Fruit fly (Drosophila melanogaster) whole organism, embryonic: Measurements from ENCODE around the gene CG6928.

Experiments used
- Atf-2 ChIP-seq: fragments of 200-800 bp; sonication (Bioruptor generic); optimal IDR thresholded peaks from 2 replicates; lab custom pipeline; 2016; ENCODE audit warnings: missing biosample characterization, missing genetic modification characterization
- BEAF-32 ChIP-seq: fragments of 200-800 bp; sonication (Bioruptor generic); optimal IDR thresholded peaks from 3 replicates; lab custom pipeline; 2017; ENCODE audit warnings: missing biosample characterization, missing genetic modification characterization, mild to moderate bottlenecking, moderate library complexity, missing genetic modification reagents
- CG1024 ChIP-seq: fragments of 200-800 bp; sonication (Bioruptor generic); IDR thresholded peaks from 2 replicates; pipeline ENCODE4 v1.3.6; 2022; ENCODE audit warnings: missing biosample characterization, missing genetic modification characterization
- CG10565 ChIP-seq: fragments of 200-800 bp; sonication (Bioruptor generic); optimal IDR thresholded peaks from 3 replicates; lab custom pipeline; 2016; ENCODE audit warnings: missing biosample characterization, mild to moderate bottlenecking, missing genetic modification characterization
- CG10654 ChIP-seq: fragments of 200-800 bp; sonication (Bioruptor generic); optimal IDR thresholded peaks from 2 replicates; lab custom pipeline; 2016; ENCODE audit warnings: missing biosample characterization, missing genetic modification characterization
- CG12155 ChIP-seq: fragments of 200-800 bp; sonication (Bioruptor generic); optimal IDR thresholded peaks from 3 replicates; lab custom pipeline; 2016; ENCODE audit warnings: missing biosample characterization, missing genetic modification characterization
- CG13894 ChIP-seq: fragments of 200-800 bp; sonication (Bioruptor generic); optimal IDR thresholded peaks from 3 replicates; lab custom pipeline; 2018; ENCODE audit warnings: missing biosample characterization, mild to moderate bottlenecking, missing genetic modification characterization, moderate library complexity
- CG1529 ChIP-seq: fragments of 200-800 bp; sonication (Bioruptor generic); optimal IDR thresholded peaks from 3 replicates; lab custom pipeline; 2018; ENCODE audit warnings: missing biosample characterization, missing genetic modification characterization
- CG1602 ChIP-seq: fragments of 200-800 bp; sonication (Bioruptor generic); optimal IDR thresholded peaks from 3 replicates; lab custom pipeline; 2016; ENCODE audit warnings: missing biosample characterization, missing genetic modification characterization
- CG17186 ChIP-seq: fragments of 200-800 bp; sonication (Bioruptor generic); optimal IDR thresholded peaks from 3 replicates; lab custom pipeline; 2017; ENCODE audit warnings: missing biosample characterization, missing genetic modification reagents, missing genetic modification characterization
- CG17568 ChIP-seq: fragments of 200-800 bp; sonication (Bioruptor generic); optimal IDR thresholded peaks from 2 replicates; lab custom pipeline; 2018; ENCODE audit warnings: missing biosample characterization, mild to moderate bottlenecking, missing genetic modification characterization, moderate library complexity
- CG2889 ChIP-seq: fragments of 200-800 bp; sonication (Bioruptor generic); IDR thresholded peaks from 3 replicates; pipeline ENCODE4 v1.3.6; 2022; ENCODE audit warnings: missing biosample characterization, missing genetic modification characterization
- CG32772 ChIP-seq: fragments of 200-800 bp; sonication (Bioruptor generic); IDR thresholded peaks from 2 replicates; pipeline ENCODE4 v1.3.6; 2022; ENCODE audit warnings: missing biosample characterization, missing genetic modification characterization
- CG34376 ChIP-seq: fragments of 200-800 bp; sonication (Bioruptor generic); optimal IDR thresholded peaks from 2 replicates; lab custom pipeline; 2018; ENCODE audit warnings: missing biosample characterization, mild to moderate bottlenecking, missing genetic modification characterization
- CG43689 ChIP-seq: fragments of 200-800 bp; sonication (Bioruptor generic); IDR thresholded peaks from 2 replicates; pipeline ENCODE4 v1.3.6; 2022; ENCODE audit warnings: missing biosample characterization, missing genetic modification characterization
- CG4404 ChIP-seq: fragments of 200-800 bp; sonication (Bioruptor generic); IDR thresholded peaks from 2 replicates; pipeline ENCODE4 v1.3.6; 2022; ENCODE audit warnings: missing biosample characterization, missing genetic modification characterization
- CG8388 ChIP-seq: fragments of 200-800 bp; sonication (Bioruptor generic); optimal IDR thresholded peaks from 2 replicates; lab custom pipeline; 2019; ENCODE audit warnings: missing biosample characterization, mild to moderate bottlenecking, missing genetic modification characterization, moderate library complexity
- CG9932 ChIP-seq: fragments of 200-800 bp; sonication (Bioruptor generic); IDR thresholded peaks from 2 replicates; pipeline ENCODE4 v1.3.6; 2022; ENCODE audit warnings: missing biosample characterization, missing genetic modification characterization
- CoRest ChIP-seq: fragments of 200-800 bp; sonication (Bioruptor generic); optimal IDR thresholded peaks from 3 replicates; lab custom pipeline; 2018; ENCODE audit warnings: missing biosample characterization, mild to moderate bottlenecking, missing genetic modification characterization, moderate library complexity
- Dfd ChIP-seq, 2 experiments: fragments of >200 bp; optimal IDR thresholded peaks; 2 replicates each; lab custom pipeline; 2017; ENCODE audit warnings: missing biosample characterization in 2 of 2, missing genetic modification characterization in 2 of 2
- Gug ChIP-seq: fragments of 200-800 bp; sonication (Bioruptor generic); IDR thresholded peaks from 4 replicates; pipeline ENCODE4 v1.3.6; 2022; ENCODE audit warnings: missing biosample characterization, missing genetic modification characterization
- Hr51 ChIP-seq, 2 experiments: fragments of 200-800 bp; sonication (Bioruptor generic); optimal IDR thresholded peaks; 2 replicates in 1 of 2; 3 replicates in 1 of 2; lab custom pipeline; 2016 to 2018; ENCODE audit warnings: missing biosample characterization in 2 of 2, missing genetic modification characterization in 2 of 2, mild to moderate bottlenecking in 1 of 2, moderate library complexity in 1 of 2
- Lpt ChIP-seq: fragments of >200 bp; optimal IDR thresholded peaks from 2 replicates; lab custom pipeline; 2018; ENCODE audit warnings: missing biosample characterization, missing genetic modification characterization
- MTF-1 ChIP-seq: fragments of 200-800 bp; sonication (Bioruptor generic); optimal IDR thresholded peaks from 2 replicates; lab custom pipeline; 2018; ENCODE audit warnings: missing biosample characterization, mild to moderate bottlenecking, missing genetic modification characterization, borderline replicate concordance
- Med ChIP-seq: fragments of 200-800 bp; sonication (Bioruptor generic); peaks from one replicate; lab custom pipeline; 2016; ENCODE audit warnings: missing biosample characterization, missing genetic modification characterization, mild to moderate bottlenecking, inconsistent platforms, moderate library complexity
- Mes4 ChIP-seq: fragments of 200-800 bp; sonication (Bioruptor generic); optimal IDR thresholded peaks from 2 replicates; lab custom pipeline; 2016; ENCODE audit warnings: missing biosample characterization, missing genetic modification characterization
- Pdp1 ChIP-seq, 2 experiments: fragments of 200-800 bp; sonication (Bioruptor generic); optimal IDR thresholded peaks; 3 replicates each; lab custom pipeline; 2016; ENCODE audit warnings: missing biosample characterization in 2 of 2, missing genetic modification characterization in 2 of 2, mild to moderate bottlenecking in 1 of 2, moderate library complexity in 1 of 2
- Rfx ChIP-seq: fragments of 200-800 bp; sonication (Bioruptor generic); IDR thresholded peaks from 2 replicates; pipeline ENCODE4 v1.3.6; 2022; ENCODE audit warnings: missing biosample characterization, missing genetic modification characterization
- Xrp1 ChIP-seq: fragments of 200-800 bp; sonication (Bioruptor generic); IDR thresholded peaks from 2 replicates; pipeline ENCODE4 v1.3.6; 2022; ENCODE audit warnings: missing biosample characterization, missing genetic modification characterization
- al ChIP-seq: fragments of 200-800 bp; sonication (Bioruptor generic); IDR thresholded peaks from 2 replicates; pipeline ENCODE4 v1.3.6; 2022; ENCODE audit warnings: missing biosample characterization, missing genetic modification characterization
- bcd ChIP-seq: fragments of 200-800 bp; sonication (Bioruptor generic); optimal IDR thresholded peaks from 2 replicates; lab custom pipeline; 2017; ENCODE audit warnings: missing biosample characterization, mild to moderate bottlenecking, missing genetic modification characterization
- br ChIP-seq: fragments of >200 bp; optimal IDR thresholded peaks from 2 replicates; lab custom pipeline; 2017
- corto ChIP-seq: fragments of 200-800 bp; sonication (Bioruptor generic); optimal IDR thresholded peaks from 2 replicates; lab custom pipeline; 2016; ENCODE audit warnings: missing biosample characterization, mild to moderate bottlenecking, missing genetic modification characterization, moderate library complexity
- crc ChIP-seq: fragments of 200-800 bp; sonication (Bioruptor generic); optimal IDR thresholded peaks from 2 replicates; lab custom pipeline; 2016; ENCODE audit warnings: missing biosample characterization, missing genetic modification characterization
- gsb ChIP-seq: fragments of 200-800 bp; sonication (Bioruptor generic); IDR thresholded peaks from 2 replicates; pipeline ENCODE4 v1.3.6; 2022; ENCODE audit warnings: missing biosample characterization, missing genetic modification characterization
- gt ChIP-seq: fragments of 200-800 bp; sonication (Bioruptor generic); IDR thresholded peaks from 2 replicates; pipeline ENCODE4 v1.3.6; 2022; ENCODE audit warnings: missing biosample characterization, missing genetic modification characterization
- hkb ChIP-seq, 2 experiments: fragments of 200-800 bp in 1 of 2; fragments of >200 bp in 1 of 2; sonication (Bioruptor generic) in 1 of 2; IDR thresholded peaks in 1 of 2; optimal IDR thresholded peaks in 1 of 2; 2 replicates each; pipeline versions ENCODE4 v1.3.6 to Lab custom; 2017 to 2022; ENCODE audit warnings: missing biosample characterization in 1 of 2, missing genetic modification characterization in 1 of 2
- onecut ChIP-seq: fragments of 200-800 bp; sonication (Bioruptor generic); IDR thresholded peaks from 2 replicates; pipeline ENCODE4 v1.3.6; 2022; ENCODE audit warnings: missing biosample characterization, missing genetic modification characterization
- pan ChIP-seq, 4 experiments: fragments of >200 bp in 3 of 4; fragments of 200-800 bp in 1 of 4; sonication (Bioruptor generic) in 1 of 4; optimal IDR thresholded peaks in 3 of 4; IDR thresholded peaks in 1 of 4; 2 replicates each; pipeline versions ENCODE4 v1.3.6 to Lab custom; 2017 to 2022; ENCODE audit warnings: missing biosample characterization in 2 of 4, missing genetic modification characterization in 2 of 4, mixed read lengths in 1 of 4
- pnt ChIP-seq: fragments of 200-800 bp; sonication (Bioruptor generic); optimal IDR thresholded peaks from 3 replicates; lab custom pipeline; 2016; ENCODE audit warnings: missing biosample characterization, missing genetic modification characterization
- prd ChIP-seq, 3 experiments: fragments of >200 bp in 2 of 3; fragments of 200-800 bp in 1 of 3; sonication (Bioruptor generic) in 1 of 3; optimal IDR thresholded peaks in 2 of 3; IDR thresholded peaks in 1 of 3; 2 replicates in 2 of 3; 3 replicates in 1 of 3; pipeline versions ENCODE4 v1.3.6 to Lab custom; 2017 to 2022; ENCODE audit warnings: missing biosample characterization in 1 of 3, missing genetic modification characterization in 1 of 3
- ro ChIP-seq: fragments of 200-800 bp; sonication (Bioruptor generic); IDR thresholded peaks from 2 replicates; pipeline ENCODE4 v1.3.6; 2022; ENCODE audit warnings: missing biosample characterization, missing genetic modification characterization
- sc ChIP-seq, 3 experiments: fragments of >200 bp in 2 of 3; fragments of 200-800 bp in 1 of 3; sonication (Bioruptor generic) in 1 of 3; optimal IDR thresholded peaks; 2 replicates in 2 of 3; 3 replicates in 1 of 3; lab custom pipeline; 2017; ENCODE audit warnings: mild to moderate bottlenecking in 1 of 3, missing biosample characterization in 1 of 3, missing genetic modification characterization in 1 of 3, missing genetic modification reagents in 1 of 3
- sr ChIP-seq: fragments of 200-800 bp; sonication (Bioruptor generic); IDR thresholded peaks from 3 replicates; pipeline ENCODE4 v1.3.6; 2022; ENCODE audit warnings: missing biosample characterization, missing genetic modification characterization
- tin ChIP-seq: fragments of 200-800 bp; sonication (Bioruptor generic); optimal IDR thresholded peaks from 3 replicates; lab custom pipeline; 2016; ENCODE audit warnings: missing biosample characterization, missing genetic modification characterization
- zfh2 ChIP-seq: fragments of 200-800 bp; sonication (Bioruptor generic); optimal IDR thresholded peaks from 2 replicates; lab custom pipeline; 2016; ENCODE audit warnings: missing biosample characterization, missing genetic modification characterization

CG6928 gene

dm6 chr3L:12002321-12003248 is at the start of gene CG6928, which contains the start of gene Pop2 (continued):
- TF ChIP-seq Atf-2 (GFP tag; lab: Kevin White, UChicago), result peak; percentile 68
- TF ChIP-seq bcd (GFP tag; lab: Kevin White, UChicago), result peak; percentile 72
- TF ChIP-seq crc (GFP tag; lab: Kevin White, UChicago), result peak; percentile 70
- TF ChIP-seq pan (optimal IDR thresholded peaks at IDR 0.05; lab: Kevin White, UChicago), result no peak
- TF ChIP-seq pan (GFP tag; optimal IDR thresholded peaks at IDR 0.05 in 1 of 2, IDR thresholded peaks at IDR 0.05 in 1 of 2), result peak in 1 of 2 experiments; percentile 34
- peak; percentile 42; the same call in 1 of the 2 replicates for TF ChIP-seq CG4404 (GFP tag; lab: Robert Waterston, UW)
- peak; percentile 59 for TF ChIP-seq Xrp1 (GFP tag; lab: Robert Waterston, UW)
- TF ChIP-seq al (GFP tag; lab: Robert Waterston, UW), result peak; percentile 56
- TF ChIP-seq gt (GFP tag; lab: Robert Waterston, UW), result no peak
- TF ChIP-seq Mes4 (GFP tag; lab: Kevin White, UChicago), result peak; percentile 70
- TF ChIP-seq Pdp1 (GFP tag; optimal IDR thresholded peaks at IDR 0.05; lab: Kevin White, UChicago), result peak; percentile 77 to 78
- TF ChIP-seq Dfd (GFP tag; optimal IDR thresholded peaks at IDR 0.05; lab: Kevin White, UChicago), result peak in 1 of 2 experiments; percentile 53
- peak; percentile 82 for TF ChIP-seq Rfx
- no peak for TF ChIP-seq prd (optimal IDR thresholded peaks at IDR 0.05; lab: Kevin White, UChicago)
- TF ChIP-seq prd (GFP tag; IDR thresholded peaks at IDR 0.05; lab: Robert Waterston, UW), result peak; percentile 80
- no peak for TF ChIP-seq onecut (GFP tag; lab: Robert Waterston, UW)
- peak; percentile 81 for TF ChIP-seq CG12155 (GFP tag; lab: Kevin White, UChicago)
- TF ChIP-seq br (lab: Kevin White, UChicago), result no peak
- peak; percentile 87 for TF ChIP-seq zfh2
- TF ChIP-seq CG17568 (GFP tag; lab: Kevin White, UChicago), result peak; percentile 39
- TF ChIP-seq CG1024 (GFP tag; lab: Robert Waterston, UW), result 0 out of 2 replicates have a peak, but pooled peaks have one; percentile 9
- peak in 1 of 2 experiments; percentile 88 for TF ChIP-seq Hr51 (GFP tag; optimal IDR thresholded peaks at IDR 0.05; lab: Kevin White, UChicago)
- TF ChIP-seq CG8388 (GFP tag; lab: Kevin White, UChicago), result peak; percentile 78
- peak; percentile 43; the same call in 1 of the 3 replicates for TF ChIP-seq CG2889 (GFP tag; lab: Robert Waterston, UW)
- TF ChIP-seq CoRest (tag; lab: Kevin White, UChicago), result peak; percentile 81
- TF ChIP-seq CG32772 (GFP tag; lab: Robert Waterston, UW), result peak; percentile 72
- no peak for TF ChIP-seq corto (GFP tag; lab: Kevin White, UChicago)
- peak; percentile 22 for TF ChIP-seq CG34376 (GFP tag; lab: Kevin White, UChicago)
- TF ChIP-seq hkb (optimal IDR thresholded peaks at IDR 0.05; lab: Kevin White, UChicago), result peak; percentile 95
- TF ChIP-seq hkb (GFP tag; IDR thresholded peaks at IDR 0.05; lab: Robert Waterston, UW), result peak; percentile 59; the same call in 1 of the 2 replicates
- TF ChIP-seq ro (GFP tag; lab: Robert Waterston, UW), result no peak
- TF ChIP-seq sr, result no peak
- TF ChIP-seq CG10654 (GFP tag; lab: Kevin White, UChicago), result peak; percentile 74
- no peak for TF ChIP-seq CG13894
- peak; percentile 98 for TF ChIP-seq Med (GFP tag; lab: Kevin White, UChicago)
- no peak for TF ChIP-seq MTF-1 (GFP tag; lab: Kevin White, UChicago)
- TF ChIP-seq gsb (GFP tag; lab: Robert Waterston, UW), result 0 out of 2 replicates have a peak, but pooled peaks have one; percentile 37
- peak; percentile 43 for TF ChIP-seq CG10565
- peak; percentile 77 for TF ChIP-seq tin (GFP tag; lab: Kevin White, UChicago)
- TF ChIP-seq BEAF-32 (GFP tag; lab: Kevin White, UChicago), result peak; percentile 93
- peak; percentile 88 for TF ChIP-seq CG9932 (GFP tag; lab: Robert Waterston, UW)
- no peak for TF ChIP-seq sc (optimal IDR thresholded peaks at IDR 0.05; lab: Kevin White, UChicago)
- no peak for TF ChIP-seq sc (GFP tag; optimal IDR thresholded peaks at IDR 0.05; lab: Kevin White, UChicago)
- no peak for TF ChIP-seq CG1529 (GFP tag; lab: Kevin White, UChicago)
- peak; percentile 62 for TF ChIP-seq CG17186
- TF ChIP-seq CG43689 (GFP tag; lab: Robert Waterston, UW), result no peak
- TF ChIP-seq Gug (GFP tag; lab: Robert Waterston, UW), result peak; percentile 75
- TF ChIP-seq pnt (GFP tag; lab: Kevin White, UChicago), result peak; percentile 82
- TF ChIP-seq Lpt (GFP tag; lab: Kevin White, UChicago), result no peak
- peak; percentile 81 for TF ChIP-seq CG1602 (GFP tag; lab: Kevin White, UChicago)
